Worm (Caenorhabditis elegans): ENCODE measurements around the gene K11D12.12.

- TF ChIP-seq snpc-4 (tag; optimal IDR thresholded peaks at IDR 0.05) (no peak), nhr-76 (tag; optimal IDR thresholded peaks at IDR 0.05) (no peak), unc-39 (tag; optimal IDR thresholded peaks at IDR 0.05) (no peak), ces-1 (GFP tag; optimal IDR thresholded peaks at IDR 0.05) (no peak), unc-120 (tag; optimal IDR thresholded peaks at IDR 0.05; ENCODE audit: poor library complexity, severe bottlenecking) (no peak), lin-13 (tag; optimal IDR thresholded peaks at IDR 0.05) (no peak), nhr-237 (tag; optimal IDR thresholded peaks at IDR 0.05) (no peak)
These were observed 5.5 kb upstream of the K11D12.12 start for ce11 chrV:5046558-5046957.

Data from whole organism, mixed stage, embryonic.